Worm (Caenorhabditis elegans) whole organism, late embryonic: ENCODE data around the gene W06A7.2.

ENCODE experiments used
- C38D4.7 ChIP-seq: fragments of 200-800 bp; sonication (Bioruptor generic); optimal IDR thresholded peaks from 2 replicates; lab custom pipeline; 2018; ENCODE audit warnings: mild to moderate bottlenecking, missing genetic modification characterization, moderate library complexity, missing compliant biosample characterization
- K09A11.1 ChIP-seq: sonication (generic microtip); optimal IDR thresholded peaks from 2 replicates; lab custom pipeline; 2017; ENCODE audit warnings: antibody characterized with exemption, mild to moderate bottlenecking, missing genetic modification characterization, missing compliant biosample characterization; ENCODE audit not compliant: insufficient read depth
- ceh-18 ChIP-seq: sonication (generic microtip); optimal IDR thresholded peaks from 2 replicates; lab custom pipeline; 2016; ENCODE audit warnings: missing genetic modification characterization, missing compliant biosample characterization
- ceh-24 ChIP-seq: sonication (generic microtip); optimal IDR thresholded peaks from 2 replicates; lab custom pipeline; 2016; ENCODE audit warnings: mild to moderate bottlenecking, missing genetic modification characterization, missing compliant biosample characterization
- ceh-31 ChIP-seq: sonication (generic microtip); optimal IDR thresholded peaks from 2 replicates; lab custom pipeline; 2016; ENCODE audit warnings: missing genetic modification characterization, missing compliant biosample characterization
- ceh-9 ChIP-seq: sonication (generic microtip); optimal IDR thresholded peaks from 2 replicates; lab custom pipeline; 2016; ENCODE audit warnings: mild to moderate bottlenecking, missing genetic modification characterization, inconsistent platforms, missing compliant biosample characterization
- dmd-4 ChIP-seq: sonication (generic microtip); optimal IDR thresholded peaks from 2 replicates; lab custom pipeline; 2016; ENCODE audit warnings: borderline replicate concordance, missing genetic modification characterization, missing compliant biosample characterization
- hlh-15 ChIP-seq: sonication (generic microtip); optimal IDR thresholded peaks from 2 replicates; lab custom pipeline; 2016; ENCODE audit warnings: missing genetic modification characterization, missing compliant biosample characterization
- hlh-30 ChIP-seq: sonication (generic microtip); optimal IDR thresholded peaks from 2 replicates; lab custom pipeline; 2017; ENCODE audit warnings: antibody characterized with exemption, missing genetic modification characterization, missing compliant biosample characterization; ENCODE audit not compliant: insufficient read depth
- lim-6 ChIP-seq: sonication (generic microtip); optimal IDR thresholded peaks from 2 replicates; lab custom pipeline; 2016; ENCODE audit warnings: missing genetic modification characterization, missing compliant biosample characterization
- madf-2 ChIP-seq: sonication (generic microtip); optimal IDR thresholded peaks from 2 replicates; lab custom pipeline; 2017; ENCODE audit warnings: missing genetic modification characterization, missing compliant biosample characterization
- nhr-11 ChIP-seq: fragments of 150-350 bp; optimal IDR thresholded peaks from 2 replicates; lab custom pipeline; 2014; ENCODE audit warnings: missing biosample characterization, missing genetic modification characterization
- nhr-232 ChIP-seq: sonication (generic microtip); optimal IDR thresholded peaks from 2 replicates; lab custom pipeline; 2016; ENCODE audit warnings: missing genetic modification characterization, missing compliant biosample characterization
- npax-4 ChIP-seq: sonication (generic microtip); optimal IDR thresholded peaks from 2 replicates; lab custom pipeline; 2016; ENCODE audit warnings: missing genetic modification characterization, missing compliant biosample characterization
- pag-3 ChIP-seq: sonication (generic microtip); optimal IDR thresholded peaks from 2 replicates; lab custom pipeline; 2016; ENCODE audit warnings: missing compliant biosample characterization, missing genetic modification characterization, borderline replicate concordance
- pha-2 ChIP-seq: sonication (generic microtip); optimal IDR thresholded peaks from 2 replicates; lab custom pipeline; 2017; ENCODE audit warnings: mild to moderate bottlenecking, missing genetic modification characterization, missing compliant biosample characterization
- pha-4 ChIP-seq: fragments of 150-350 bp; optimal IDR thresholded peaks from 2 replicates; lab custom pipeline; 2018; ENCODE audit warnings: missing biosample characterization, missing genetic modification reagents, missing genetic modification characterization
- pqm-1 ChIP-seq: sonication (generic microtip); optimal IDR thresholded peaks from 2 replicates; lab custom pipeline; 2016; ENCODE audit warnings: missing genetic modification characterization, missing compliant biosample characterization
- rnt-1 ChIP-seq: sonication (generic microtip); optimal IDR thresholded peaks from 2 replicates; lab custom pipeline; 2016; ENCODE audit warnings: missing genetic modification characterization, missing compliant biosample characterization
- tbx-2 ChIP-seq: sonication (generic microtip); optimal IDR thresholded peaks from 2 replicates; lab custom pipeline; 2016; ENCODE audit warnings: missing genetic modification characterization, missing compliant biosample characterization
- unc-55 ChIP-seq: sonication (generic microtip); optimal IDR thresholded peaks from 2 replicates; lab custom pipeline; 2017; ENCODE audit warnings: missing biosample characterization, missing genetic modification reagents, missing genetic modification characterization

Gene W06A7.2

ce11 chrV:14868181-14868580, 46.5 kb downstream of the W06A7.2 start, which contains the start of gene gcy-14:
gcy-14 (minus strand) TSS chrV:14868281.
- TF ChIP-seq lim-6 (tag; lab: Kevin White, UChicago) (no peak), nhr-11 (no peak), ceh-9 (tag; lab: Kevin White, UChicago) (no peak), madf-2 (no peak), pag-3 (tag; lab: Kevin White, UChicago) (no peak), ceh-31 (tag; lab: Kevin White, UChicago) (no peak), pha-4 (tag; lab: Kevin White, UChicago) (no peak), hlh-30 (no peak), npax-4 (no peak), K09A11.1 (no peak), pha-2 (tag; lab: Kevin White, UChicago) (no peak), pqm-1 (no peak), nhr-232 (tag; lab: Kevin White, UChicago) (no peak), tbx-2 (tag; lab: Kevin White, UChicago) (no peak), dmd-4 (tag; lab: Kevin White, UChicago) (no peak), rnt-1 (tag; lab: Kevin White, UChicago) (no peak), ceh-18 (tag; lab: Kevin White, UChicago) (no peak), ceh-24 (tag; lab: Kevin White, UChicago) (no peak)
- TF ChIP-seq, all 69 proteins: peak for 0

ce11 chrV:14871365-14871764, 49.7 kb downstream of the W06A7.2 start, which contains the start of gene ZC412.3:
ZC412.3 (minus strand) TSS chrV:14871547.
- TF ChIP-seq unc-55 (GFP tag; lab: Kevin White, UChicago) (peak; percentile 10), C38D4.7 (GFP tag; lab: Kevin White, UChicago) (no peak), hlh-15 (tag; lab: Kevin White, UChicago) (no peak), ceh-18 (tag; lab: Kevin White, UChicago) (peak; percentile 56)
